Worm (Caenorhabditis elegans) whole organism, late embryonic: Measurements from ENCODE around the gene K06A4.10.

Source experiments
- C08G9.2 ChIP-seq: sonication (generic microtip); optimal IDR thresholded peaks from 2 replicates; lab custom pipeline; 2016; ENCODE audit warnings: mild to moderate bottlenecking, missing genetic modification characterization, moderate library complexity, missing compliant biosample characterization
- F13H6.1 ChIP-seq: sonication (generic microtip); optimal IDR thresholded peaks from 2 replicates; lab custom pipeline; 2016; ENCODE audit warnings: missing genetic modification characterization, missing compliant biosample characterization
- K09A11.1 ChIP-seq: sonication (generic microtip); optimal IDR thresholded peaks from 2 replicates; lab custom pipeline; 2017; ENCODE audit warnings: antibody characterized with exemption, mild to moderate bottlenecking, missing genetic modification characterization, missing compliant biosample characterization; ENCODE audit not compliant: insufficient read depth
- ama-1 ChIP-seq: fragments of 150-350 bp; optimal IDR thresholded peaks from 2 replicates; lab custom pipeline; 2014
- ceh-18 ChIP-seq: sonication (generic microtip); optimal IDR thresholded peaks from 2 replicates; lab custom pipeline; 2016; ENCODE audit warnings: missing genetic modification characterization, missing compliant biosample characterization
- ceh-30 ChIP-seq: fragments of 150-350 bp; optimal IDR thresholded peaks from 2 replicates; lab custom pipeline; 2014; ENCODE audit warnings: missing biosample characterization, missing genetic modification characterization
- ceh-31 ChIP-seq: sonication (generic microtip); optimal IDR thresholded peaks from 2 replicates; lab custom pipeline; 2016; ENCODE audit warnings: missing genetic modification characterization, missing compliant biosample characterization
- ceh-34 ChIP-seq: sonication (generic microtip); optimal IDR thresholded peaks from 2 replicates; lab custom pipeline; 2016; ENCODE audit warnings: mild to moderate bottlenecking, missing genetic modification characterization, missing compliant biosample characterization
- ceh-45 ChIP-seq: fragments of 200-800 bp; sonication (Bioruptor generic); IDR thresholded peaks from 2 replicates; pipeline ENCODE4 v1.3.6; 2022; ENCODE audit warnings: missing genetic modification reagents, missing genetic modification characterization, missing compliant biosample characterization
- ceh-48 ChIP-seq: sonication (generic microtip); optimal IDR thresholded peaks from 2 replicates; lab custom pipeline; 2016; ENCODE audit warnings: missing genetic modification characterization, inconsistent platforms, missing compliant biosample characterization
- ceh-6 ChIP-seq: fragments of 200-800 bp; sonication (Bioruptor generic); optimal IDR thresholded peaks from 2 replicates; lab custom pipeline; 2018; ENCODE audit warnings: mild to moderate bottlenecking, missing genetic modification characterization, missing compliant biosample characterization
- ceh-9 ChIP-seq: sonication (generic microtip); optimal IDR thresholded peaks from 2 replicates; lab custom pipeline; 2016; ENCODE audit warnings: mild to moderate bottlenecking, missing genetic modification characterization, inconsistent platforms, missing compliant biosample characterization
- dmd-4 ChIP-seq: sonication (generic microtip); optimal IDR thresholded peaks from 2 replicates; lab custom pipeline; 2016; ENCODE audit warnings: borderline replicate concordance, missing genetic modification characterization, missing compliant biosample characterization
- elt-2 ChIP-seq: sonication (generic microtip); optimal IDR thresholded peaks from 2 replicates; lab custom pipeline; 2016; ENCODE audit warnings: missing genetic modification reagents, missing genetic modification characterization, missing compliant biosample characterization
- elt-4 ChIP-seq: sonication (generic microtip); optimal IDR thresholded peaks from 2 replicates; lab custom pipeline; 2016; ENCODE audit warnings: missing genetic modification characterization, missing compliant biosample characterization
- ets-4 ChIP-seq: sonication (generic microtip); optimal IDR thresholded peaks from 2 replicates; lab custom pipeline; 2016; ENCODE audit warnings: missing genetic modification characterization, missing compliant biosample characterization
- eyg-1 ChIP-seq: sonication (generic microtip); optimal IDR thresholded peaks from 2 replicates; lab custom pipeline; 2016; ENCODE audit warnings: missing genotype, missing genetic modification characterization, missing compliant biosample characterization
- fkh-10 ChIP-seq: fragments of 150-350 bp; optimal IDR thresholded peaks from 2 replicates; lab custom pipeline; 2014; ENCODE audit warnings: missing biosample characterization, missing genetic modification reagents, missing genetic modification characterization
- gmeb-2 ChIP-seq: sonication (generic microtip); optimal IDR thresholded peaks from 2 replicates; lab custom pipeline; 2016; ENCODE audit warnings: missing genetic modification characterization, inconsistent platforms, missing compliant biosample characterization
- hlh-13 ChIP-seq: fragments of 200-800 bp; sonication (Bioruptor generic); optimal IDR thresholded peaks from 2 replicates; lab custom pipeline; 2018; ENCODE audit warnings: mild to moderate bottlenecking, missing genetic modification characterization, missing compliant biosample characterization
- hlh-15 ChIP-seq: sonication (generic microtip); optimal IDR thresholded peaks from 2 replicates; lab custom pipeline; 2016; ENCODE audit warnings: missing genetic modification characterization, missing compliant biosample characterization
- madf-2 ChIP-seq: sonication (generic microtip); optimal IDR thresholded peaks from 2 replicates; lab custom pipeline; 2017; ENCODE audit warnings: missing genetic modification characterization, missing compliant biosample characterization
- npax-4 ChIP-seq: sonication (generic microtip); optimal IDR thresholded peaks from 2 replicates; lab custom pipeline; 2016; ENCODE audit warnings: missing genetic modification characterization, missing compliant biosample characterization
- pag-3 ChIP-seq: sonication (generic microtip); optimal IDR thresholded peaks from 2 replicates; lab custom pipeline; 2016; ENCODE audit warnings: missing compliant biosample characterization, missing genetic modification characterization, borderline replicate concordance
- pax-1 ChIP-seq: fragments of 150-350 bp; optimal IDR thresholded peaks from 2 replicates; lab custom pipeline; 2014; ENCODE audit warnings: missing biosample characterization, missing genetic modification characterization
- pha-2 ChIP-seq: sonication (generic microtip); optimal IDR thresholded peaks from 2 replicates; lab custom pipeline; 2017; ENCODE audit warnings: mild to moderate bottlenecking, missing genetic modification characterization, missing compliant biosample characterization
- pqm-1 ChIP-seq: sonication (generic microtip); optimal IDR thresholded peaks from 2 replicates; lab custom pipeline; 2016; ENCODE audit warnings: missing genetic modification characterization, missing compliant biosample characterization
- ref-2 ChIP-seq: sonication (generic microtip); optimal IDR thresholded peaks from 2 replicates; lab custom pipeline; 2016; ENCODE audit warnings: missing genetic modification characterization, missing compliant biosample characterization
- rnt-1 ChIP-seq: sonication (generic microtip); optimal IDR thresholded peaks from 2 replicates; lab custom pipeline; 2016; ENCODE audit warnings: missing genetic modification characterization, missing compliant biosample characterization
- sdc-2 ChIP-seq: sonication (generic microtip); optimal IDR thresholded peaks from 2 replicates; lab custom pipeline; 2016; ENCODE audit warnings: missing genotype, missing genetic modification characterization, missing compliant biosample characterization
- syd-9 ChIP-seq: sonication (generic microtip); optimal IDR thresholded peaks from 2 replicates; lab custom pipeline; 2016; ENCODE audit warnings: mild to moderate bottlenecking, missing genetic modification characterization, moderate library complexity, missing compliant biosample characterization
- tbx-2 ChIP-seq: sonication (generic microtip); optimal IDR thresholded peaks from 2 replicates; lab custom pipeline; 2016; ENCODE audit warnings: missing genetic modification characterization, missing compliant biosample characterization
- unc-55 ChIP-seq: sonication (generic microtip); optimal IDR thresholded peaks from 2 replicates; lab custom pipeline; 2017; ENCODE audit warnings: missing biosample characterization, missing genetic modification reagents, missing genetic modification characterization
- unc-86 ChIP-seq: sonication (generic microtip); optimal IDR thresholded peaks from 2 replicates; lab custom pipeline; 2016; ENCODE audit warnings: missing genetic modification characterization, missing compliant biosample characterization
- zip-5 ChIP-seq: sonication (generic microtip); optimal IDR thresholded peaks from 2 replicates; lab custom pipeline; 2016; ENCODE audit warnings: missing genetic modification characterization, missing compliant biosample characterization

Gene K06A4.10

ce11 chrV:9521697-9522096, 32.1 kb upstream of the K06A4.10 start:
- TF ChIP-seq unc-55 (GFP tag; lab: Kevin White, UChicago), result no peak

- TF ChIP-seq ceh-30, result no peak
- TF ChIP-seq ets-4 (tag; lab: Kevin White, UChicago), result no peak
- TF ChIP-seq ceh-18 (tag; lab: Kevin White, UChicago), result no peak
- no peak for TF ChIP-seq C08G9.2 (tag; lab: Kevin White, UChicago)
- no peak for TF ChIP-seq ref-2 (tag; lab: Kevin White, UChicago)
- no peak for TF ChIP-seq pag-3
- TF ChIP-seq dmd-4, result no peak
- no peak for TF ChIP-seq madf-2 (tag; lab: Kevin White, UChicago)
- no peak for TF ChIP-seq K09A11.1 (tag; lab: Kevin White, UChicago)
- no peak for TF ChIP-seq eyg-1 (tag; lab: Kevin White, UChicago)
- TF ChIP-seq fkh-10 (GFP tag; lab: Kevin White, UChicago), result no peak
- no peak for TF ChIP-seq F13H6.1
- TF ChIP-seq hlh-13, result no peak
- no peak for TF ChIP-seq ceh-34 (tag; lab: Kevin White, UChicago)
- no peak for TF ChIP-seq ceh-9 (tag; lab: Kevin White, UChicago)
Observed at ce11 chrV:9518832-9519231, 29.2 kb upstream of the K06A4.10 start, which contains the start of gene C50F4.8. Gene C50F4.8, minus strand, starts transcription at chrV:9518859.

- TF ChIP-seq hlh-13, result no peak
- no peak for TF ChIP-seq pqm-1 (tag; lab: Kevin White, UChicago)
- TF ChIP-seq syd-9 (tag; lab: Kevin White, UChicago), result no peak
- TF ChIP-seq pha-2 (tag; lab: Kevin White, UChicago), result no peak
- no peak for TF ChIP-seq ama-1
- TF ChIP-seq ref-2 (tag; lab: Kevin White, UChicago), result no peak
- TF ChIP-seq gmeb-2 (tag; lab: Kevin White, UChicago), result no peak
- no peak for TF ChIP-seq zip-5 (tag; lab: Kevin White, UChicago)
- TF ChIP-seq fkh-10 (GFP tag; lab: Kevin White, UChicago), result no peak
- no peak for TF ChIP-seq unc-86
- TF ChIP-seq ceh-6, result no peak
- TF ChIP-seq ceh-34 (tag; lab: Kevin White, UChicago), result no peak
- no peak for TF ChIP-seq ceh-31
- TF ChIP-seq hlh-15, result no peak
- TF ChIP-seq ceh-48 (tag; lab: Kevin White, UChicago), result no peak
Observed at ce11 chrV:9516280-9516679, 26.7 kb upstream of the K06A4.10 start.

- TF ChIP-seq elt-4 (tag; lab: Kevin White, UChicago) (no peak), ceh-45 (GFP tag; lab: Robert Waterston, UW) (no peak)
Observed at ce11 chrV:9513590-9513989, 24.0 kb upstream of the K06A4.10 start, which contains the start of gene eif-2Bdelta. Gene eif-2Bdelta, plus strand, starts transcription at chrV:9513824.

- TF ChIP-seq sdc-2 (tag; lab: Kevin White, UChicago), result no peak
Observed at ce11 chrV:9509597-9509996, 20.0 kb upstream of the K06A4.10 start.

ce11 chrV:9507742-9508141, 18.1 kb upstream of the K06A4.10 start, which contains the start of gene acs-14:
Gene acs-14, plus strand, starts transcription at chrV:9508132.
- TF ChIP-seq npax-4 (tag; lab: Kevin White, UChicago) (no peak), elt-2 (tag; lab: Kevin White, UChicago) (peak; percentile 40)
- TF ChIP-seq, all 69 proteins: peak for 1

ce11 chrV:9506931-9507330, 17.3 kb upstream of the K06A4.10 start:
- TF ChIP-seq rnt-1 (tag; lab: Kevin White, UChicago) (no peak), ceh-48 (tag; lab: Kevin White, UChicago) (no peak), dmd-4 (no peak), pax-1 (tag; lab: Kevin White, UChicago) (no peak), ceh-30 (no peak), elt-2 (tag; lab: Kevin White, UChicago) (peak; percentile 1), tbx-2 (no peak)
